Worm (Caenorhabditis elegans) whole organism, L3 larva: Measurements from ENCODE around the gene C09G9.3.

Experiments
- aly-2 ChIP-seq: fragments of 150-350 bp; optimal IDR thresholded peaks from 2 replicates; lab custom pipeline; 2014; ENCODE audit warnings: missing biosample characterization, missing genetic modification characterization
- egl-27 ChIP-seq: sonication (generic microtip); optimal IDR thresholded peaks from 4 replicates; lab custom pipeline; 2017; ENCODE audit warnings: missing biosample characterization, missing genetic modification reagents, missing genetic modification characterization
- fos-1 ChIP-seq: fragments of 150-350 bp; optimal IDR thresholded peaks from 2 replicates; lab custom pipeline; 2014; ENCODE audit warnings: missing biosample characterization, missing genetic modification characterization
- nfya-1 ChIP-seq: sonication (generic microtip); optimal IDR thresholded peaks from 2 replicates; lab custom pipeline; 2017; ENCODE audit warnings: missing genetic modification characterization, mild to moderate bottlenecking, missing compliant biosample characterization, antibody characterized with exemption, moderate library complexity; ENCODE audit not compliant: insufficient read depth
- nhr-11 ChIP-seq: fragments of 150-350 bp; optimal IDR thresholded peaks from 2 replicates; lab custom pipeline; 2014; ENCODE audit warnings: missing biosample characterization, missing genetic modification characterization
- nhr-12 ChIP-seq: fragments of 150-350 bp; optimal IDR thresholded peaks from 2 replicates; lab custom pipeline; 2014; ENCODE audit warnings: missing biosample characterization, missing genetic modification characterization
- nhr-25 ChIP-seq: sonication (generic microtip); optimal IDR thresholded peaks from 2 replicates; lab custom pipeline; 2017; ENCODE audit warnings: missing biosample characterization, missing genetic modification characterization
- nhr-28 ChIP-seq: fragments of 150-350 bp; optimal IDR thresholded peaks from 2 replicates; lab custom pipeline; 2014; ENCODE audit warnings: missing biosample characterization, missing genetic modification characterization
- nhr-77 ChIP-seq: fragments of 150-350 bp; optimal IDR thresholded peaks from 2 replicates; lab custom pipeline; 2014; ENCODE audit warnings: missing biosample characterization, missing genetic modification characterization
- pqm-1 ChIP-seq: fragments of 150-350 bp; optimal IDR thresholded peaks from 2 replicates; lab custom pipeline; 2017; ENCODE audit warnings: missing biosample characterization, missing genetic modification characterization, inconsistent platforms
- skn-1 ChIP-seq: fragments of 150-350 bp; optimal IDR thresholded peaks from 2 replicates; lab custom pipeline; 2014; ENCODE audit warnings: missing biosample characterization, missing genetic modification characterization
- snpc-4 ChIP-seq: fragments of 150-350 bp; optimal IDR thresholded peaks from 2 replicates; lab custom pipeline; 2014; ENCODE audit warnings: missing biosample characterization, missing genetic modification characterization

ce11 chrIV:8920284-8920806 lies 47.5 kb upstream of the C09G9.3 start:
- no peak for TF ChIP-seq snpc-4
- no peak for TF ChIP-seq egl-27 (tag; lab: Kevin White, UChicago)
- TF ChIP-seq fos-1 (tag; lab: Kevin White, UChicago): no peak
- no peak for TF ChIP-seq aly-2 (tag; lab: Kevin White, UChicago)
- TF ChIP-seq skn-1 (tag; lab: Kevin White, UChicago): no peak
- TF ChIP-seq nhr-25 (tag; lab: Kevin White, UChicago): no peak
- no peak for TF ChIP-seq nhr-28 (tag; lab: Kevin White, UChicago)
- TF ChIP-seq nhr-11 (tag; lab: Kevin White, UChicago): no peak
- peak; percentile 23 for TF ChIP-seq nfya-1 (tag; lab: Kevin White, UChicago)
- TF ChIP-seq pqm-1 (tag; lab: Kevin White, UChicago): no peak
- no peak for TF ChIP-seq nhr-12 (tag; lab: Kevin White, UChicago)
- TF ChIP-seq nhr-77: no peak
